Worm (Caenorhabditis elegans): ENCODE results near the gene T05C12.15.

DNA sequence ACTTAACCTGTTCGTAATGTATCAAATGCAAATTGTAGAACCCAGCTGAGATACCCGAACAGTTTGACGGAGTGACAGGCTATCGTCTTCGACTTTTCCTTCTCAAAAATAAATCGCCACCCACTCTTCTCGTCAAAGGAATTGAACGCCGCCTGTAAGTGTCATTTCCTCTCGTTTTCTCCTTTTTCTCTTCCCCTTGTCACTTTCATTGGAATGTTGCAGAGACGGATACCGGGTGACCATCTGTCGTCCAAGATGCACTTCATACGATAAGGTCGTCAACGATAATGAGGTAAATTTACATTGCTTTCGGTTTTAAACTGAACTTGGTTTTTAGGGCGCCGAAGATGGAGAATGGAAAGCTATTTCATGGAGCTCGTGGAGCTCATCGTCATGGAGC is 30.4 kb downstream of the T05C12.15 start:
- TF ChIP-seq T23F11.4 (GFP tag; optimal IDR thresholded peaks at IDR 0.05) (no peak), nhr-232 (tag; optimal IDR thresholded peaks at IDR 0.05) (no peak)

All from whole organism, late embryonic.